Worm (Caenorhabditis elegans): ENCODE data around the gene srw-59.
A peak's percentile ranks its signal among the peaks of the same experiment; 100 is the strongest.

srw-59 gene

ce11 chrV:15924307-15924706 lies 26.5 kb downstream of the srw-59 start, which contains the start of gene nhr-108:
Gene nhr-108 (minus strand): TSS chrV:15924472.
- no peak for TF ChIP-seq daf-16 (GFP tag; optimal IDR thresholded peaks at IDR 0.05)
- TF ChIP-seq daf-16 (tag; optimal IDR thresholded peaks at IDR 0.05): peak; percentile 39
- TF ChIP-seq ceh-82 (tag; optimal IDR thresholded peaks at IDR 0.05): no peak
- TF ChIP-seq nhr-6 (tag; optimal IDR thresholded peaks at IDR 0.05): no peak
- peak; percentile 68 for TF ChIP-seq nhr-77 (tag; optimal IDR thresholded peaks at IDR 0.05)
- TF ChIP-seq php-3 (GFP tag; IDR thresholded peaks at IDR 0.05): no peak
- TF ChIP-seq T26A8.4 (GFP tag; IDR thresholded peaks at IDR 0.05): no peak
- TF ChIP-seq nhr-28 (tag; optimal IDR thresholded peaks at IDR 0.05): peak; percentile 87
- no peak for TF ChIP-seq Y5F2A.4 (GFP tag; optimal IDR thresholded peaks at IDR 0.05)

- no peak for TF ChIP-seq ztf-11 (tag; optimal IDR thresholded peaks at IDR 0.05)
- TF ChIP-seq hlh-11 (tag; optimal IDR thresholded peaks at IDR 0.05): no peak
- TF ChIP-seq gei-8 (GFP tag; optimal IDR thresholded peaks at IDR 0.05): no peak
- no peak for TF ChIP-seq lin-15B (tag; optimal IDR thresholded peaks at IDR 0.05)
- TF ChIP-seq ama-1 (optimal IDR thresholded peaks at IDR 0.05): no peak
- no peak for TF ChIP-seq aha-1 (tag)
- no peak for TF ChIP-seq arid-1 (GFP tag; conservative IDR thresholded peaks at IDR 0.05)
- TF ChIP-seq lsy-2 (tag; optimal IDR thresholded peaks at IDR 0.05): no peak
These were observed 27.8 kb downstream of the srw-59 start, which contains the start of gene F35E8.13 for ce11 chrV:15922979-15923378. Gene F35E8.13 (plus strand): TSS chrV:15923279.

- TF ChIP-seq unc-62 (GFP tag; optimal IDR thresholded peaks at IDR 0.05 in 1 of 2) (peak in 1 of 2 experiments; percentile 36), unc-62 (tag; optimal IDR thresholded peaks at IDR 0.05) (no peak), nhr-11 (tag; optimal IDR thresholded peaks at IDR 0.05) (no peak), pqm-1 (tag; optimal IDR thresholded peaks at IDR 0.05) (peak; percentile 39), set-16 (GFP tag; IDR thresholded peaks at IDR 0.05) (no peak), lir-3 (tag; optimal IDR thresholded peaks at IDR 0.05) (no peak), nhr-28 (tag; optimal IDR thresholded peaks at IDR 0.05) (peak; percentile 93)
These were observed 29.7 kb downstream of the srw-59 start, which contains the start of gene cdr-1 for ce11 chrV:15921102-15921501. Gene cdr-1 (plus strand): TSS chrV:15921309.

ce11 chrV:15920273-15920672 lies 30.5 kb downstream of the srw-59 start, which contains the start of gene F35E8.10:
Gene F35E8.10 (minus strand): TSS chrV:15920373.
- TF ChIP-seq nhr-102 (tag; optimal IDR thresholded peaks at IDR 0.05) (no peak), unc-39 (tag; optimal IDR thresholded peaks at IDR 0.05) (no peak), F44E2.7 (GFP tag; IDR thresholded peaks at IDR 0.05) (no peak), mxl-3 (GFP tag; optimal IDR thresholded peaks at IDR 0.05) (no peak), R02D3.7 (tag; optimal IDR thresholded peaks at IDR 0.05) (no peak), F49E8.2 (tag; optimal IDR thresholded peaks at IDR 0.05; ENCODE audit: borderline replicate concordance) (no peak), hif-1 (tag; optimal IDR thresholded peaks at IDR 0.05) (no peak), attf-4 (tag; optimal IDR thresholded peaks at IDR 0.05) (no peak), madf-5 (GFP tag; IDR thresholded peaks at IDR 0.05) (no peak), nhr-48 (tag; optimal IDR thresholded peaks at IDR 0.05) (no peak), ces-1 (GFP tag; optimal IDR thresholded peaks at IDR 0.05) (no peak), F37D6.2 (tag; optimal IDR thresholded peaks at IDR 0.05) (no peak), nhr-10 (tag; optimal IDR thresholded peaks at IDR 0.05) (no peak), zag-1 (tag; optimal IDR thresholded peaks at IDR 0.05) (no peak), nhr-41 (GFP tag; IDR thresholded peaks at IDR 0.05) (no peak), hlh-11 (tag; optimal IDR thresholded peaks at IDR 0.05) (no peak), zfp-2 (tag; optimal IDR thresholded peaks at IDR 0.05) (no peak), ztf-7 (tag; optimal IDR thresholded peaks at IDR 0.05) (no peak)
